Fruit fly (Drosophila melanogaster): ENCODE measurements around the gene Sfp24F.
A peak's percentile ranks its signal among the peaks of the same experiment; 100 is the strongest.

Sfp24F gene

dm6 chr2L:4393842-4394421 lies 47.9 kb downstream of the Sfp24F start, which contains the start of gene CG3652 (continued):
- no peak for TF ChIP-seq CG10274 (GFP tag; optimal IDR thresholded peaks at IDR 0.05)
- no peak for TF ChIP-seq CG18764 (GFP tag; optimal IDR thresholded peaks at IDR 0.05)
- TF ChIP-seq Dbx (GFP tag; IDR thresholded peaks at IDR 0.05): 0 out of 3 replicates have a peak, but pooled peaks have one; percentile 21
- no peak for TF ChIP-seq wdn (GFP tag; IDR thresholded peaks at IDR 0.05)
- no peak; the same call in 1 of the 2 replicates for TF ChIP-seq Rfx (GFP tag; IDR thresholded peaks at IDR 0.05)
- no peak for TF ChIP-seq schlank (tag; optimal IDR thresholded peaks at IDR 0.05)
- TF ChIP-seq Jarid2 (GFP tag; optimal IDR thresholded peaks at IDR 0.05): no peak
- no peak for TF ChIP-seq CG5953 (GFP tag; IDR thresholded peaks at IDR 0.05)
- no peak for TF ChIP-seq Atf6 (GFP tag; IDR thresholded peaks at IDR 0.05)
- TF ChIP-seq bab2 (GFP tag; optimal IDR thresholded peaks at IDR 0.05): peak; percentile 23
- TF ChIP-seq H2.0 (GFP tag; IDR thresholded peaks at IDR 0.05): no peak
- peak; percentile 67 for TF ChIP-seq CoRest (tag; optimal IDR thresholded peaks at IDR 0.05)
- TF ChIP-seq tin (GFP tag; optimal IDR thresholded peaks at IDR 0.05): peak; percentile 33
- no peak for TF ChIP-seq CG13123 (GFP tag; optimal IDR thresholded peaks at IDR 0.05)
- TF ChIP-seq CG2199 (GFP tag; IDR thresholded peaks at IDR 0.05): no peak
- no peak for TF ChIP-seq Vsx1 (GFP tag; optimal IDR thresholded peaks at IDR 0.05)
- TF ChIP-seq CrebB (tag; optimal IDR thresholded peaks at IDR 0.05): no peak
- TF ChIP-seq Meics (GFP tag; optimal IDR thresholded peaks at IDR 0.05): peak; percentile 5
- no peak for TF ChIP-seq exex (tag; optimal IDR thresholded peaks at IDR 0.05)
- TF ChIP-seq C15 (GFP tag; IDR thresholded peaks at IDR 0.05): no peak
- no peak for TF ChIP-seq CG15011 (GFP tag; optimal IDR thresholded peaks at IDR 0.05)
- peak; percentile 75 for TF ChIP-seq Dref (GFP tag; IDR thresholded peaks at IDR 0.05)
- TF ChIP-seq Hey (tag; optimal IDR thresholded peaks at IDR 0.05): no peak
- no peak for TF ChIP-seq CG8765 (GFP tag; IDR thresholded peaks at IDR 0.05)
- no peak for TF ChIP-seq tll (GFP tag; optimal IDR thresholded peaks at IDR 0.05)
- no peak for TF ChIP-seq toy (GFP tag; IDR thresholded peaks at IDR 0.05)
- no peak for TF ChIP-seq CG2678 (tag; optimal IDR thresholded peaks at IDR 0.05)
- no peak for TF ChIP-seq cwo (GFP tag; optimal IDR thresholded peaks at IDR 0.05)
- no peak for TF ChIP-seq CG18476 (GFP tag; optimal IDR thresholded peaks at IDR 0.05)
- peak; percentile 36 for TF ChIP-seq mam (GFP tag; optimal IDR thresholded peaks at IDR 0.05)
- TF ChIP-seq CG3407 (GFP tag; optimal IDR thresholded peaks at IDR 0.05): no peak
- peak; percentile 58 for TF ChIP-seq Ets97D (GFP tag; optimal IDR thresholded peaks at IDR 0.05)
- TF ChIP-seq CG32532 (GFP tag; IDR thresholded peaks at IDR 0.05): 0 out of 2 replicates have a peak, but pooled peaks have one; percentile 13
- no peak for TF ChIP-seq Bdp1 (GFP tag; optimal IDR thresholded peaks at IDR 0.05)
- no peak for TF ChIP-seq nom (GFP tag; optimal IDR thresholded peaks at IDR 0.05)
- no peak for TF ChIP-seq Mad (GFP tag; optimal IDR thresholded peaks at IDR 0.05)
- peak; percentile 55 for TF ChIP-seq MBD-R2 (GFP tag; IDR thresholded peaks at IDR 0.05)
- no peak for TF ChIP-seq bcd (GFP tag; optimal IDR thresholded peaks at IDR 0.05)
- TF ChIP-seq CG12219 (GFP tag; optimal IDR thresholded peaks at IDR 0.05): no peak
- no peak for TF ChIP-seq ind (GFP tag; optimal IDR thresholded peaks at IDR 0.05)
- TF ChIP-seq danr (GFP tag; IDR thresholded peaks at IDR 0.05): no peak
- TF ChIP-seq ci (GFP tag; IDR thresholded peaks at IDR 0.05): no peak
- no peak for TF ChIP-seq sim (GFP tag; IDR thresholded peaks at IDR 0.05)
- peak; percentile 27 for TF ChIP-seq HmgD (GFP tag; optimal IDR thresholded peaks at IDR 0.05)
- TF ChIP-seq kni (GFP tag; optimal IDR thresholded peaks at IDR 0.05): no peak
- TF ChIP-seq zfh2 (GFP tag; optimal IDR thresholded peaks at IDR 0.05): peak; percentile 53
- TF ChIP-seq CG11504 (tag; optimal IDR thresholded peaks at IDR 0.05): no peak
- TF ChIP-seq CG7357 (GFP tag; IDR thresholded peaks at IDR 0.05): 0 out of 3 replicates have a peak, but pooled peaks have one; percentile 36
- no peak for TF ChIP-seq yki (optimal IDR thresholded peaks at IDR 0.05)
- TF ChIP-seq Dad (GFP tag; optimal IDR thresholded peaks at IDR 0.05): peak; percentile 9
- no peak for TF ChIP-seq hth (optimal IDR thresholded peaks at IDR 0.05)
- no peak for TF ChIP-seq CG43689 (GFP tag; IDR thresholded peaks at IDR 0.05)

Data from whole organism, embryonic.